Worm (Caenorhabditis elegans) whole organism, early embryonic: ENCODE results near the gene nhr-227.
"Not testable (repeated sequence)": the region's sequence is repeated elsewhere in the genome, so short reads cannot be mapped to it uniquely, and the experiment has no call there.

Experiments used
- ama-1 ChIP-seq: fragments of 150-350 bp; optimal IDR thresholded peaks from 2 replicates; lab custom pipeline; 2014
- flt-1 ChIP-seq: fragments of 200-800 bp; sonication (Bioruptor generic); IDR thresholded peaks from 2 replicates; pipeline ENCODE4 v1.3.6; 2022; ENCODE audit warnings: missing genetic modification characterization, missing compliant biosample characterization
- pes-1 ChIP-seq: fragments of 200-800 bp; sonication (Bioruptor generic); IDR thresholded peaks from 2 replicates; pipeline ENCODE4 v1.3.6; 2022; ENCODE audit warnings: missing genetic modification reagents, missing genetic modification characterization, missing compliant biosample characterization

ce11 chrV:2322466-2322865, 37.2 kb downstream of the nhr-227 start, which contains the start of gene pud-1.2:
- not testable (repeated sequence) for TF ChIP-seq flt-1 (GFP tag; lab: Robert Waterston, UW); pes-1 (GFP tag; lab: Robert Waterston, UW); ama-1
